Worm (Caenorhabditis elegans) whole organism, L1 larva: Measurements from ENCODE around the gene K10C9.4.

Experiments used
- C16A3.4 ChIP-seq: fragments of 150-350 bp; optimal IDR thresholded peaks from 2 replicates; lab custom pipeline; 2014; ENCODE audit warnings: missing biosample characterization, missing genetic modification characterization
- Y116A8C.19 ChIP-seq: sonication (generic microtip); optimal IDR thresholded peaks from 2 replicates; lab custom pipeline; 2016; ENCODE audit warnings: missing compliant biosample characterization, missing genetic modification characterization, borderline replicate concordance
- aha-1 ChIP-seq: fragments of 150-350 bp; optimal IDR thresholded peaks from 2 replicates; lab custom pipeline; 2014; ENCODE audit warnings: missing biosample characterization, missing genetic modification characterization
- aly-2 ChIP-seq: fragments of 150-350 bp; optimal IDR thresholded peaks from 2 replicates; lab custom pipeline; 2014; ENCODE audit warnings: missing biosample characterization, missing genetic modification characterization
- blmp-1 ChIP-seq: fragments of 150-350 bp; optimal IDR thresholded peaks from 2 replicates; lab custom pipeline; 2014; ENCODE audit warnings: missing biosample characterization, missing genetic modification characterization
- ceh-82 ChIP-seq, 3 experiments: fragments of 150-350 bp in 1 of 3; sonication (generic microtip) in 2 of 3; optimal IDR thresholded peaks; 2 replicates each; lab custom pipeline; 2014 to 2017; ENCODE audit warnings: missing biosample characterization in 3 of 3, missing genetic modification characterization in 3 of 3
- ceh-88 ChIP-seq: fragments of 200-800 bp; sonication (Bioruptor generic); IDR thresholded peaks from 2 replicates; pipeline ENCODE4 v1.3.6; 2022; ENCODE audit warnings: missing genetic modification characterization, missing compliant biosample characterization
- ceh-90 ChIP-seq: sonication (generic microtip); optimal IDR thresholded peaks from 2 replicates; lab custom pipeline; 2016; ENCODE audit warnings: missing genetic modification characterization, missing compliant biosample characterization
- dpl-1 ChIP-seq, 3 experiments: fragments of 150-350 bp in 2 of 3; sonication (generic microtip) in 1 of 3; optimal IDR thresholded peaks; 2 replicates each; lab custom pipeline; 2014 to 2017; ENCODE audit warnings: missing biosample characterization in 3 of 3, missing genetic modification characterization in 3 of 3, missing genetic modification reagents in 3 of 3
- efl-1 ChIP-seq, 4 experiments: fragments of 150-350 bp; optimal IDR thresholded peaks in 3 of 4; peaks in 1 of 4; 1 replicate in 1 of 4; 2 replicates in 3 of 4; lab custom pipeline; 2014; ENCODE audit warnings: missing biosample characterization in 2 of 4, missing genetic modification characterization in 2 of 4, missing genetic modification reagents in 2 of 4
- elt-2 ChIP-seq: sonication (generic microtip); optimal IDR thresholded peaks from 2 replicates; lab custom pipeline; 2016; ENCODE audit warnings: missing genetic modification characterization, mild to moderate bottlenecking, inconsistent platforms, missing compliant biosample characterization, missing genetic modification reagents
- elt-3 ChIP-seq, 6 experiments: fragments of 150-350 bp in 1 of 6; sonication (generic microtip); optimal IDR thresholded peaks; 2 replicates each; lab custom pipeline; 2017 to 2018; ENCODE audit warnings: missing biosample characterization in 6 of 6, missing genetic modification characterization in 6 of 6, inconsistent platforms in 1 of 6
- fkh-4 ChIP-seq: sonication (generic microtip); optimal IDR thresholded peaks from 2 replicates; lab custom pipeline; 2016; ENCODE audit warnings: missing compliant biosample characterization, missing genetic modification characterization, borderline replicate concordance
- grh-1 ChIP-seq: fragments of 200-800 bp; sonication (Bioruptor generic); IDR thresholded peaks from 2 replicates; pipeline ENCODE4 v1.3.6; 2022; ENCODE audit warnings: missing genetic modification reagents, missing genetic modification characterization, missing compliant biosample characterization
- hlh-17 ChIP-seq: fragments of 200-800 bp; sonication (Bioruptor generic); optimal IDR thresholded peaks from 2 replicates; lab custom pipeline; 2018; ENCODE audit warnings: missing genetic modification characterization, mild to moderate bottlenecking, missing compliant biosample characterization, moderate library complexity, borderline replicate concordance
- hpl-2 ChIP-seq: fragments of 150-350 bp; optimal IDR thresholded peaks from 2 replicates; lab custom pipeline; 2014; ENCODE audit warnings: missing biosample characterization, missing genetic modification reagents, missing genetic modification characterization
- jun-1 ChIP-seq: fragments of 150-350 bp; optimal IDR thresholded peaks from 2 replicates; lab custom pipeline; 2014; ENCODE audit warnings: missing biosample characterization, missing genetic modification reagents, missing genetic modification characterization
- lin-13 ChIP-seq: fragments of 150-350 bp; optimal IDR thresholded peaks from 2 replicates; lab custom pipeline; 2014; ENCODE audit warnings: missing biosample characterization, missing genetic modification reagents, missing genetic modification characterization
- lin-35 ChIP-seq, 2 experiments: fragments of 150-350 bp; optimal IDR thresholded peaks; 2 replicates each; lab custom pipeline; 2014; ENCODE audit warnings: missing biosample characterization in 2 of 2, missing genetic modification characterization in 2 of 2, missing genetic modification reagents in 2 of 2
- lin-39 ChIP-seq: fragments of 150-350 bp; optimal IDR thresholded peaks from 2 replicates; lab custom pipeline; 2014; ENCODE audit warnings: missing biosample characterization, missing genetic modification reagents, missing genetic modification characterization
- lir-3 ChIP-seq: sonication (generic microtip); optimal IDR thresholded peaks from 2 replicates; lab custom pipeline; 2016; ENCODE audit warnings: mild to moderate bottlenecking, missing genetic modification characterization, moderate library complexity, missing compliant biosample characterization; ENCODE audit not compliant: poor library complexity
- lsy-2 ChIP-seq, 2 experiments: fragments of 150-350 bp; optimal IDR thresholded peaks; 2 replicates each; lab custom pipeline; 2014; ENCODE audit warnings: missing biosample characterization in 2 of 2, missing genetic modification characterization in 2 of 2
- mab-9 ChIP-seq: fragments of 200-800 bp; sonication (Bioruptor generic); IDR thresholded peaks from 2 replicates; pipeline ENCODE4 v1.3.6; 2022; ENCODE audit warnings: missing genetic modification reagents, missing genetic modification characterization, missing compliant biosample characterization
- mdl-1 ChIP-seq, 2 experiments: fragments of 150-350 bp; optimal IDR thresholded peaks; 2 replicates each; lab custom pipeline; 2014 to 2017; ENCODE audit warnings: missing biosample characterization in 2 of 2, missing genetic modification characterization in 2 of 2, inconsistent platforms in 1 of 2
- nhr-11 ChIP-seq: fragments of 150-350 bp; optimal IDR thresholded peaks from 2 replicates; lab custom pipeline; 2014; ENCODE audit warnings: missing biosample characterization, missing genetic modification characterization
- nhr-20 ChIP-seq: sonication (generic microtip); optimal IDR thresholded peaks from 2 replicates; lab custom pipeline; 2016; ENCODE audit warnings: mild to moderate bottlenecking, missing genetic modification characterization, missing compliant biosample characterization
- nhr-47 ChIP-seq: sonication (generic microtip); optimal IDR thresholded peaks from 2 replicates; lab custom pipeline; 2016; ENCODE audit warnings: mild to moderate bottlenecking, missing genetic modification characterization, moderate library complexity, missing compliant biosample characterization
- nhr-71 ChIP-seq: sonication (generic microtip); optimal IDR thresholded peaks from 2 replicates; lab custom pipeline; 2016; ENCODE audit warnings: mild to moderate bottlenecking, missing genetic modification characterization, moderate library complexity, missing compliant biosample characterization
- nhr-76 ChIP-seq: sonication (generic microtip); optimal IDR thresholded peaks from 2 replicates; lab custom pipeline; 2017; ENCODE audit warnings: missing biosample characterization, missing genetic modification characterization
- nhr-84 ChIP-seq: sonication (generic microtip); optimal IDR thresholded peaks from 2 replicates; lab custom pipeline; 2017; ENCODE audit warnings: missing biosample characterization, missing genetic modification characterization
- nhr-90 ChIP-seq: sonication (generic microtip); optimal IDR thresholded peaks from 2 replicates; lab custom pipeline; 2016; ENCODE audit warnings: mild to moderate bottlenecking, missing genetic modification characterization, missing compliant biosample characterization; ENCODE audit not compliant: poor library complexity
- pag-3 ChIP-seq: sonication (generic microtip); optimal IDR thresholded peaks from 2 replicates; lab custom pipeline; 2017; ENCODE audit warnings: missing genetic modification characterization, mild to moderate bottlenecking, missing compliant biosample characterization, antibody characterized with exemption, borderline replicate concordance; ENCODE audit not compliant: insufficient read depth
- pqm-1 ChIP-seq: sonication (generic microtip); optimal IDR thresholded peaks from 3 replicates; lab custom pipeline; 2017; ENCODE audit warnings: missing biosample characterization, missing genetic modification characterization
- rnt-1 ChIP-seq: sonication (generic microtip); optimal IDR thresholded peaks from 2 replicates; lab custom pipeline; 2016; ENCODE audit warnings: mild to moderate bottlenecking, missing genetic modification characterization, moderate library complexity, missing compliant biosample characterization
- snu-23 ChIP-seq: sonication (generic microtip); optimal IDR thresholded peaks from 2 replicates; lab custom pipeline; 2016; ENCODE audit warnings: missing genetic modification characterization, missing compliant biosample characterization
- sup-37 ChIP-seq: fragments of 200-800 bp; sonication (Bioruptor generic); optimal IDR thresholded peaks from 2 replicates; lab custom pipeline; 2018; ENCODE audit warnings: mild to moderate bottlenecking, missing genetic modification characterization, missing compliant biosample characterization
- swsn-7 ChIP-seq: sonication (generic microtip); optimal IDR thresholded peaks from 2 replicates; lab custom pipeline; 2016; ENCODE audit warnings: missing genetic modification characterization, missing compliant biosample characterization
- tbx-2 ChIP-seq: sonication (generic microtip); optimal IDR thresholded peaks from 2 replicates; lab custom pipeline; 2016; ENCODE audit warnings: missing genetic modification characterization, missing compliant biosample characterization
- unc-86 ChIP-seq: sonication (generic microtip); optimal IDR thresholded peaks from 2 replicates; lab custom pipeline; 2016; ENCODE audit warnings: missing genetic modification characterization, missing compliant biosample characterization
- vab-15 ChIP-seq: sonication (generic microtip); optimal IDR thresholded peaks from 2 replicates; lab custom pipeline; 2017; ENCODE audit warnings: missing genotype, mild to moderate bottlenecking, missing genetic modification characterization, missing compliant biosample characterization

The K10C9.4 gene

DNA sequence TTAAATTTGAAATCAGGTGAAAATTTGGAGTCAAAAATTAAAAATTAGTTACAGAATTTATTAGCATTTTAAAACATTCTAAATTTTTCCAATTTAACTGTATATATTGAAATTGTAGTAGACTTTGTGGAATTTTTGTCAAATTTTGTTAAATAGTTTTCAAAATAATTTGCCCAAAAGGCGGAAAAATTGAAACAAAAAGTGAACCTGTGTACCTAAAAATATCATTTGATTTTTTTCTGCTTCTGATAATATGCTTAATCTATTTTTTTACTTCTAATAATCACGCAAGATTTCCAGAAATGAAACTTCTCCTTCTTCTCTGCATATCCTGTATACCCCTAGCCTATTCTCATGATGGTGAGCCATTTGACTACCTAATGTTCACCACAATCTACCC, 8.5 kb upstream of the K10C9.4 start, which contains the start of gene rnst-2:
Gene rnst-2, plus strand, starts transcription at position 301 of the 400 bp plus-strand sequence.
- no peak for TF ChIP-seq nhr-47 (tag; lab: Kevin White, UChicago)
- TF ChIP-seq, all 84 proteins: peak for 0

DNA sequence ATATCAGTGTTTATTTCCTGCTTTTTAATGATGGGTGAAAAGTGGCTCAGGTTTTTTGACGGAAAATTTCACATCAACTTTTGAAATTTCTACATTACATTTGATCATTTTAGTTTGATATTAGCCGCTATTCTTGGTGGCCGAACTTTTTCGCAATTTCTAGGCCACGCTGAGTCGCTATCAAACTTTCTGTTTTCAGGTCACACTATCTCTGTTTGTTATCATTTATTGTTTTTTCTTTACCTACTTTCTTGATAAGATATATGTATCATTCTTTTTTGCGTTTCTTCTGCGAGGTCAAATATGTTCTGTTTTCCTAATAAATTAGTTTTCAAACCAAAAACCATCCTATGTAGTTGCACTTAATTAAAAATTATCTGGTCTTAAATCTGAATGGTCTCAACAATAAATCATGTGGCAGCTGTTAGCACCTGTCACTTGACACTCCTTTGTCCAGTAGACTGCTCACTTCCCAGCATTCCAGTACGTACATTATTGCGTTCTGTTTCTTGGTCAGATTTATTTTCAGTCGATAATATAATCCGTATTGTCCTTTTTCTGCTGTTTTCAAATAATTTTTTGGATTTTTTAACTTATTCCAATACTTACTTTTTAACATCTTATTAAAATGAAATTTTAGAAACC, 7.5 kb upstream of the K10C9.4 start:
- TF ChIP-seq lin-39 (tag; lab: Kevin White, UChicago) (peak; percentile 37), dpl-1 (GFP tag; optimal IDR thresholded peaks at IDR 0.05; lab: Kevin White, UChicago) (peak in 1 of 3 experiments; percentile 30), swsn-7 (tag; lab: Kevin White, UChicago) (no peak), efl-1 (optimal IDR thresholded peaks at IDR 0.05; lab: Kevin White, UChicago) (peak in 1 of 2 experiments; percentile 15), efl-1 (GFP tag; optimal IDR thresholded peaks at IDR 0.05 in 1 of 2; lab: Kevin White, UChicago) (peak in 1 of 2 experiments; percentile 89), elt-3 (tag; optimal IDR thresholded peaks at IDR 0.05; lab: Kevin White, UChicago) (peak in 3 of 6 experiments; percentile 37 to 95 (median 53)), lsy-2 (tag; optimal IDR thresholded peaks at IDR 0.05; lab: Kevin White, UChicago) (peak in 1 of 2 experiments; percentile 33), C16A3.4 (tag; lab: Kevin White, UChicago) (peak; percentile 32), lin-35 (GFP tag; optimal IDR thresholded peaks at IDR 0.05; lab: Kevin White, UChicago) (peak in 1 of 2 experiments; percentile 38), blmp-1 (tag; lab: Kevin White, UChicago) (peak; percentile 79), tbx-2 (peak; percentile 18), nhr-20 (tag; lab: Kevin White, UChicago) (peak; percentile 51), ceh-90 (tag; lab: Kevin White, UChicago) (peak; percentile 70), lir-3 (tag; lab: Kevin White, UChicago) (peak; percentile 64), nhr-71 (tag; lab: Kevin White, UChicago) (peak; percentile 65), elt-2 (tag; lab: Kevin White, UChicago) (peak; percentile 90), hpl-2 (GFP tag; lab: Kevin White, UChicago) (no peak), ceh-88 (no peak), nhr-11 (tag; lab: Kevin White, UChicago) (no peak), vab-15 (tag; lab: Kevin White, UChicago) (no peak), fkh-4 (no peak), nhr-90 (tag; lab: Kevin White, UChicago) (peak; percentile 49), aha-1 (no peak), mab-9 (no peak), pag-3 (no peak), rnt-1 (peak; percentile 47), pqm-1 (tag; lab: Kevin White, UChicago) (peak; percentile 52)

DNA sequence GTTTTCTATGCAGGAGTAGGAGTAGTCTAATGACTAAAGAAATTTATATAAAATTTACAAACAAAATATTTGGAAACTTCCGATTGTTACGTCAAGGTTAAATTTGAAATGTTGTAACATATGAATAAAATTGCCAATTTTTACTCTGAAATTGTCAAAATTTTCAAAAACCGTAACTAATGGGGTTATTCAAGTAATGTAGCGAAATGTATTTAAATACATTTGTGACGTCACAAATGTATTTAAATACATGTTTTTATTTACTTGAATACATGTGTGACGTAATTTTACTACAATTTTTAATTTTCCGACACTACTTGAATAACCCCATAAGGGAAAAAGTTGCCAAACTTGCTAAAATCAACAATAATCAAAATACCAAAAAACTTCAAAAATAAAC, 571 bp upstream of the K10C9.4 start:
- TF ChIP-seq lin-13 (GFP tag; lab: Kevin White, UChicago), result no peak
- no peak for TF ChIP-seq ceh-82 (tag; optimal IDR thresholded peaks at IDR 0.05; lab: Kevin White, UChicago)
- no peak for TF ChIP-seq mdl-1 (tag; optimal IDR thresholded peaks at IDR 0.05; lab: Kevin White, UChicago)
- TF ChIP-seq fkh-4, result no peak
- no peak for TF ChIP-seq vab-15 (tag; lab: Kevin White, UChicago)
- TF ChIP-seq lin-35 (GFP tag; optimal IDR thresholded peaks at IDR 0.05; lab: Kevin White, UChicago), result no peak
- TF ChIP-seq unc-86 (tag; lab: Kevin White, UChicago), result no peak
- no peak for TF ChIP-seq aly-2 (tag; lab: Kevin White, UChicago)

DNA sequence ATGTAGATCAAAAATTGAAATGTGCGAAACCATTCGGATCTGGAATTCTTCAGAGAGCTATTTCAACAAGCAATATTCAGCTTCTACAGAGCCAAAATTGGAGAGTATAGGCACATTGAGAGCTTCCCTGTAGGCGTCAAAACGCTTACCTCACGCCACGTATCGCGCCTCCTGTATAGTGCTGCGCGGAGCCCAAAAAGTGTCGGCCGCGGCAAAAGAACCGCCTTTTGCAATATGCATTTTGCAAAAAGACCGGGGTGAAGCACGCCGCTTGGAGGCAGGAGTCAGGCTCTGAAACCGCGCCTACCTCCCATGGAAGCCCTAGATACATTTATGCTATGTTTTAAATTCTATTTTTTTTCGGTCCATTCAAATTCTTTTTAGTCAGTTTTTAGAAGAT, 1.2 kb downstream of the K10C9.4 start:
- TF ChIP-seq nhr-71 (tag; lab: Kevin White, UChicago) (no peak), nhr-76 (tag; lab: Kevin White, UChicago) (no peak), snu-23 (GFP tag; lab: Kevin White, UChicago) (no peak), hlh-17 (GFP tag; lab: Kevin White, UChicago) (no peak), Y116A8C.19 (no peak), blmp-1 (tag; lab: Kevin White, UChicago) (no peak), sup-37 (no peak), nhr-84 (tag; lab: Kevin White, UChicago) (no peak), jun-1 (tag; lab: Kevin White, UChicago) (no peak), nhr-47 (tag; lab: Kevin White, UChicago) (no peak), elt-3 (tag; optimal IDR thresholded peaks at IDR 0.05; lab: Kevin White, UChicago) (no peak), mab-9 (no peak), grh-1 (GFP tag; lab: Robert Waterston, UW) (no peak), elt-2 (tag; lab: Kevin White, UChicago) (no peak), lsy-2 (tag; optimal IDR thresholded peaks at IDR 0.05; lab: Kevin White, UChicago) (no peak)
